Worm (Caenorhabditis elegans): Measurements from ENCODE around the gene T01G5.7.
"Not testable (repeated sequence)": the region's sequence is repeated elsewhere in the genome, so short reads cannot be mapped to it uniquely, and the experiment has no call there.

DNA sequence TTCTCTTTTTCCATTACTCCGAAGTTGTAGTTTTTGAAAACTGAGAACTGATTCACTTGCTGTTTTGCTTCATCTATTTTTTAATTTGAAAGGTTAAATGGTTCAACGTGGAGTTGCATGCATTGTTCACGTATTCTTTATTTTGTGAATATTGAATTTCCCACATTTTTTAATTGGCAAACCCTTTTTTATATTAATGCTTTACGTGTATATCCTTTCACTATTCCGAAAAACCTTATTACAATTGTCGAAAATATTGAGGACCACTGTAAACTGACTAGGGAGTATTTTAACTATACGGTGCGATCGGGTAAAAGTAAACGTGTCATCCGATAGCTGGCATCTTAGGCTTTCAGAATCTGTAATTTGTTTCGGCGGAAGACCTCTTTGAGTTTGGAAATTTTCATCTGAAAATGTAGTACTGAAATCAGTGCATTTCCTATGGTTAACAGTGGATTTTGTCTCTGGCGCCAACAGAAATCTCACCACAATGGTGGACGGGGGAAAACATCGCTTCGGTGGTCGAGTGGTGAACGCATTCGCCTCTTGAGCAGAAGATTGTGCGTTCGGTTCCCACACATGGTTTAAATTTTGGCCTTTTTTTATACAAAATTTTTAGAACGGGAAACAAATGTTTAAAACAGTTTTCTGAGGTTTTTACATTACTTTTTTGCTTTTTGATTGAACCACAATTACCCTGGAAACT is 5.7 kb upstream of the T01G5.7 start, which contains the start of gene C01G10.14:
- TF ChIP-seq ama-1 (optimal IDR thresholded peaks at IDR 0.05); tbx-37 (GFP tag; conservative IDR thresholded peaks at IDR 0.05); ets-7 (tag; optimal IDR thresholded peaks at IDR 0.05); aly-1 (tag; optimal IDR thresholded peaks at IDR 0.05); B0310.2 (tag; optimal IDR thresholded peaks at IDR 0.05); sea-1 (GFP tag; conservative IDR thresholded peaks at IDR 0.05): not testable (repeated sequence)
